Worm (Caenorhabditis elegans) whole organism, L1 larva: ENCODE data around the gene C45G9.5.
A peak's percentile ranks its signal among the peaks of the same experiment; 100 is the strongest.

ENCODE experiments used
- C04F5.9 ChIP-seq: sonication (generic microtip); optimal IDR thresholded peaks from 2 replicates; lab custom pipeline; 2016; ENCODE audit warnings: missing genetic modification characterization, missing compliant biosample characterization
- aha-1 ChIP-seq: fragments of 150-350 bp; optimal IDR thresholded peaks from 2 replicates; lab custom pipeline; 2014; ENCODE audit warnings: missing biosample characterization, missing genetic modification characterization
- alr-1 ChIP-seq: fragments of 200-800 bp; sonication (Bioruptor generic); optimal IDR thresholded peaks from 2 replicates; lab custom pipeline; 2018; ENCODE audit warnings: borderline replicate concordance, mild to moderate bottlenecking, missing genetic modification characterization, missing compliant biosample characterization
- aly-2 ChIP-seq: fragments of 150-350 bp; optimal IDR thresholded peaks from 2 replicates; lab custom pipeline; 2014; ENCODE audit warnings: missing biosample characterization, missing genetic modification characterization
- ama-1 ChIP-seq: fragments of 150-350 bp; optimal IDR thresholded peaks from 2 replicates; lab custom pipeline; 2014
- blmp-1 ChIP-seq: fragments of 150-350 bp; optimal IDR thresholded peaks from 2 replicates; lab custom pipeline; 2014; ENCODE audit warnings: missing biosample characterization, missing genetic modification characterization
- ceh-90 ChIP-seq: sonication (generic microtip); optimal IDR thresholded peaks from 2 replicates; lab custom pipeline; 2016; ENCODE audit warnings: missing genetic modification characterization, missing compliant biosample characterization
- ces-1 ChIP-seq: fragments of 150-350 bp; optimal IDR thresholded peaks from 2 replicates; lab custom pipeline; 2014; ENCODE audit warnings: missing biosample characterization, missing genetic modification reagents, missing genetic modification characterization
- dpl-1 ChIP-seq, 3 experiments: fragments of 150-350 bp in 2 of 3; sonication (generic microtip) in 1 of 3; optimal IDR thresholded peaks; 2 replicates each; lab custom pipeline; 2014 to 2017; ENCODE audit warnings: missing biosample characterization in 3 of 3, missing genetic modification characterization in 3 of 3, missing genetic modification reagents in 3 of 3
- efl-1 ChIP-seq, 4 experiments: fragments of 150-350 bp; optimal IDR thresholded peaks in 3 of 4; peaks in 1 of 4; 1 replicate in 1 of 4; 2 replicates in 3 of 4; lab custom pipeline; 2014; ENCODE audit warnings: missing biosample characterization in 2 of 4, missing genetic modification characterization in 2 of 4, missing genetic modification reagents in 2 of 4
- efl-3 ChIP-seq: fragments of 200-800 bp; sonication (Bioruptor generic); optimal IDR thresholded peaks from 2 replicates; lab custom pipeline; 2018; ENCODE audit warnings: mild to moderate bottlenecking, missing genetic modification characterization, missing compliant biosample characterization
- egl-27 ChIP-seq, 2 experiments: fragments of 150-350 bp in 1 of 2; sonication (generic microtip); optimal IDR thresholded peaks; 3 replicates each; lab custom pipeline; 2017 to 2018; ENCODE audit warnings: missing biosample characterization in 2 of 2, missing genetic modification characterization in 2 of 2, missing genetic modification reagents in 2 of 2
- ets-5 ChIP-seq: fragments of 200-800 bp; sonication (Bioruptor generic); IDR thresholded peaks from 2 replicates; pipeline ENCODE4 v1.3.6; 2022; ENCODE audit warnings: missing genetic modification characterization, missing compliant biosample characterization
- fkh-4 ChIP-seq: sonication (generic microtip); optimal IDR thresholded peaks from 2 replicates; lab custom pipeline; 2016; ENCODE audit warnings: missing compliant biosample characterization, missing genetic modification characterization, borderline replicate concordance
- fos-1 ChIP-seq: fragments of 150-350 bp; optimal IDR thresholded peaks from 2 replicates; lab custom pipeline; 2014; ENCODE audit warnings: missing biosample characterization, missing genetic modification characterization
- hlh-17 ChIP-seq: fragments of 200-800 bp; sonication (Bioruptor generic); optimal IDR thresholded peaks from 2 replicates; lab custom pipeline; 2018; ENCODE audit warnings: missing genetic modification characterization, mild to moderate bottlenecking, missing compliant biosample characterization, moderate library complexity, borderline replicate concordance
- hlh-4 ChIP-seq: sonication (generic microtip); optimal IDR thresholded peaks from 2 replicates; lab custom pipeline; 2016; ENCODE audit warnings: mild to moderate bottlenecking, missing genetic modification characterization, missing compliant biosample characterization
- irx-1 ChIP-seq: sonication (generic microtip); optimal IDR thresholded peaks from 2 replicates; lab custom pipeline; 2016; ENCODE audit warnings: missing genetic modification characterization, missing compliant biosample characterization
- jun-1 ChIP-seq: fragments of 150-350 bp; optimal IDR thresholded peaks from 2 replicates; lab custom pipeline; 2014; ENCODE audit warnings: missing biosample characterization, missing genetic modification reagents, missing genetic modification characterization
- lin-13 ChIP-seq: fragments of 150-350 bp; optimal IDR thresholded peaks from 2 replicates; lab custom pipeline; 2014; ENCODE audit warnings: missing biosample characterization, missing genetic modification reagents, missing genetic modification characterization
- lin-14 ChIP-seq: fragments of 200-800 bp; sonication (Bioruptor generic); optimal IDR thresholded peaks from 2 replicates; lab custom pipeline; 2018; ENCODE audit warnings: mild to moderate bottlenecking, missing genetic modification characterization, moderate library complexity, missing compliant biosample characterization
- lin-15B ChIP-seq: fragments of 150-350 bp; sonication (generic microtip); optimal IDR thresholded peaks from 3 replicates; lab custom pipeline; 2014; ENCODE audit warnings: missing biosample characterization, missing genetic modification characterization
- lin-35 ChIP-seq, 2 experiments: fragments of 150-350 bp; optimal IDR thresholded peaks; 2 replicates each; lab custom pipeline; 2014; ENCODE audit warnings: missing biosample characterization in 2 of 2, missing genetic modification characterization in 2 of 2, missing genetic modification reagents in 2 of 2
- lin-39 ChIP-seq: fragments of 150-350 bp; optimal IDR thresholded peaks from 2 replicates; lab custom pipeline; 2014; ENCODE audit warnings: missing biosample characterization, missing genetic modification reagents, missing genetic modification characterization
- mef-2 ChIP-seq: fragments of 150-350 bp; optimal IDR thresholded peaks from 2 replicates; lab custom pipeline; 2014; ENCODE audit warnings: missing biosample characterization, missing genetic modification characterization
- nhr-19 ChIP-seq: fragments of 200-800 bp; sonication (Bioruptor generic); conservative IDR thresholded peaks from 2 replicates; pipeline ENCODE4 v1.3.6; 2022; ENCODE audit warnings: missing genetic modification characterization, missing compliant biosample characterization
- nhr-20 ChIP-seq: sonication (generic microtip); optimal IDR thresholded peaks from 2 replicates; lab custom pipeline; 2016; ENCODE audit warnings: mild to moderate bottlenecking, missing genetic modification characterization, missing compliant biosample characterization
- nhr-237 ChIP-seq: fragments of 150-350 bp; optimal IDR thresholded peaks from 2 replicates; lab custom pipeline; 2014; ENCODE audit warnings: missing biosample characterization, missing genetic modification characterization
- nhr-47 ChIP-seq: sonication (generic microtip); optimal IDR thresholded peaks from 2 replicates; lab custom pipeline; 2016; ENCODE audit warnings: mild to moderate bottlenecking, missing genetic modification characterization, moderate library complexity, missing compliant biosample characterization
- nhr-71 ChIP-seq: sonication (generic microtip); optimal IDR thresholded peaks from 2 replicates; lab custom pipeline; 2016; ENCODE audit warnings: mild to moderate bottlenecking, missing genetic modification characterization, moderate library complexity, missing compliant biosample characterization
- nhr-76 ChIP-seq: sonication (generic microtip); optimal IDR thresholded peaks from 2 replicates; lab custom pipeline; 2017; ENCODE audit warnings: missing biosample characterization, missing genetic modification characterization
- nhr-77 ChIP-seq: fragments of 150-350 bp; optimal IDR thresholded peaks from 2 replicates; lab custom pipeline; 2014; ENCODE audit warnings: missing biosample characterization, missing genetic modification characterization
- nhr-85 ChIP-seq: sonication (generic microtip); peaks from one replicate; lab custom pipeline; 2016; ENCODE audit warnings: missing genetic modification characterization, inconsistent platforms, missing compliant biosample characterization
- pag-3 ChIP-seq: sonication (generic microtip); optimal IDR thresholded peaks from 2 replicates; lab custom pipeline; 2017; ENCODE audit warnings: missing genetic modification characterization, mild to moderate bottlenecking, missing compliant biosample characterization, antibody characterized with exemption, borderline replicate concordance; ENCODE audit not compliant: insufficient read depth
- pqm-1 ChIP-seq: sonication (generic microtip); optimal IDR thresholded peaks from 3 replicates; lab custom pipeline; 2017; ENCODE audit warnings: missing biosample characterization, missing genetic modification characterization
- rnt-1 ChIP-seq: sonication (generic microtip); optimal IDR thresholded peaks from 2 replicates; lab custom pipeline; 2016; ENCODE audit warnings: mild to moderate bottlenecking, missing genetic modification characterization, moderate library complexity, missing compliant biosample characterization
- snpc-4 ChIP-seq: fragments of 150-350 bp; optimal IDR thresholded peaks from 2 replicates; lab custom pipeline; 2014; ENCODE audit warnings: missing biosample characterization, missing genetic modification characterization
- swsn-7 ChIP-seq: sonication (generic microtip); optimal IDR thresholded peaks from 2 replicates; lab custom pipeline; 2016; ENCODE audit warnings: missing genetic modification characterization, missing compliant biosample characterization
- tbx-2 ChIP-seq: sonication (generic microtip); optimal IDR thresholded peaks from 2 replicates; lab custom pipeline; 2016; ENCODE audit warnings: missing genetic modification characterization, missing compliant biosample characterization
- tlp-1 ChIP-seq: fragments of 150-350 bp; optimal IDR thresholded peaks from 2 replicates; lab custom pipeline; 2014; ENCODE audit warnings: missing biosample characterization, missing genetic modification characterization
- unc-62 ChIP-seq: fragments of 150-350 bp; optimal IDR thresholded peaks from 2 replicates; lab custom pipeline; 2014; ENCODE audit warnings: missing biosample characterization, missing genetic modification reagents, missing genetic modification characterization
- unc-98 ChIP-seq: fragments of 200-800 bp; sonication (Bioruptor generic); IDR thresholded peaks from 2 replicates; pipeline ENCODE4 v1.3.6; 2022; ENCODE audit warnings: missing genetic modification characterization, missing compliant biosample characterization
- xbp-1 ChIP-seq: sonication (generic microtip); optimal IDR thresholded peaks from 2 replicates; lab custom pipeline; 2016; ENCODE audit warnings: missing genetic modification characterization, missing compliant biosample characterization
- zag-1 ChIP-seq: fragments of 150-350 bp; optimal IDR thresholded peaks from 2 replicates; lab custom pipeline; 2014; ENCODE audit warnings: missing biosample characterization, missing genetic modification characterization
- ztf-11 ChIP-seq, 2 experiments: sonication (generic microtip); optimal IDR thresholded peaks; 2 replicates each; lab custom pipeline; 2016 to 2017; ENCODE audit warnings: missing genetic modification characterization in 2 of 2, missing biosample characterization in 1 of 2, missing compliant biosample characterization in 1 of 2

C45G9.5 gene

DNA sequence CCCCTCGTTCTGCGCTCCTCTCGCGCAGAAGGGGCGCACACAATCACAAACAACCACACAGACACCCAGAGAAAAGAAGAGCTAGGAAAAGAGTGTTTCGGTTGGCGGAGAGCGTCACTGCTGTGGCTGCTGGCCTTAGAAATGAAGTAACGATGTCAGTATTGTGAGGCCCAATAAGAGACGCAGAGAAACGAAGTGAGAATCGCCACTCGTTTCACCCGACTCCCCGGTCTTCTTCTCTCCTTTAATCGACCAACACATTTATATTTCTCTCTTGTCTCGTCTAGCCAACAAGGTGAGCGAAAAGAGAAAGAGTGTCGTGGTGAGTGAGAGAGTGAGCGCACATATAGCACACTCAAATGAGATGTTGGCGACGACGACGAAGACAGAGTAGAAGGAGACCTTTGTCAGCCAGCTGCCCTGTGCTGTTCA lies 34.0 kb upstream of the C45G9.5 start (continued):
- peak; percentile 88 for TF ChIP-seq fos-1 (tag; lab: Kevin White, UChicago)
- TF ChIP-seq hlh-17 (GFP tag; lab: Kevin White, UChicago) = no peak
- TF ChIP-seq unc-62 (GFP tag; lab: Kevin White, UChicago) = no peak
- no peak for TF ChIP-seq ceh-90 (tag; lab: Kevin White, UChicago)
- no peak for TF ChIP-seq tlp-1 (tag; lab: Kevin White, UChicago)

DNA sequence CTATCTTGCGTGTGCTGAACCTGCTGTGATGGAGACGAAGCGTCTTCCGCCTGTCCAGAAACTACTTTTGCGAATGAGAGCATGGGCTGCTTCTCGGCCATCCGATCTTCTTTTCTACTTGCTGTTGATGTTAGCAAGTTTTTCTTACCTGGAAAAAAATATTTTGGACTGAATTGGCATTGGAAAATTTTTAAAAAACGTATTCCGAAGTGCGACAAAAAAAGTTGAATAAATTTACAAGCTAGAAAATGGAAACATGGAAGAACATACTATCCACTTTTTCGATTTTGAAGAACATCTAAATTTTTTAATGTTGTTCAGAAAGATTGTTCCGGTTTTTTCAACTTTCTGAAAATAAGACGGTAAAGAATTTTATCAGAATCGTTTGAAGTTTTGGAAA lies 30.4 kb upstream of the C45G9.5 start, which contains the start of gene larp-1:
Gene larp-1 (minus strand): TSS at position 101 of the 400 bp plus-strand sequence.
- TF ChIP-seq unc-98 (GFP tag; lab: Robert Waterston, UW) = no peak
- no peak for TF ChIP-seq nhr-77 (tag; lab: Kevin White, UChicago)
- no peak for TF ChIP-seq nhr-76 (tag; lab: Kevin White, UChicago)
- no peak for TF ChIP-seq zag-1 (tag; lab: Kevin White, UChicago)
- no peak for TF ChIP-seq lin-35 (GFP tag; optimal IDR thresholded peaks at IDR 0.05; lab: Kevin White, UChicago)
- no peak for TF ChIP-seq lin-39 (tag; lab: Kevin White, UChicago)
- TF ChIP-seq hlh-17 (GFP tag; lab: Kevin White, UChicago) = no peak
- TF ChIP-seq tbx-2 (tag; lab: Kevin White, UChicago) = no peak
- no peak for TF ChIP-seq fkh-4 (tag; lab: Kevin White, UChicago)
- no peak for TF ChIP-seq rnt-1
- no peak for TF ChIP-seq snpc-4
- TF ChIP-seq ces-1 (GFP tag; lab: Kevin White, UChicago) = no peak
- TF ChIP-seq nhr-237 (tag; lab: Kevin White, UChicago) = no peak
- no peak for TF ChIP-seq ztf-11 (tag; optimal IDR thresholded peaks at IDR 0.05; lab: Kevin White, UChicago)
- TF ChIP-seq, all 84 proteins: peak for 0

ce11 chrIII:5018116-5018689 lies 29.7 kb upstream of the C45G9.5 start, which contains the start of gene wip-1:
Gene wip-1, plus strand, starts transcription at chrIII:5018639.
- TF ChIP-seq ztf-11 (tag; optimal IDR thresholded peaks at IDR 0.05; lab: Kevin White, UChicago) (peak in 1 of 2 experiments; percentile 95), nhr-20 (tag; lab: Kevin White, UChicago) (peak; percentile 99), nhr-85 (tag; lab: Kevin White, UChicago) (peak; percentile 99), lin-35 (GFP tag; optimal IDR thresholded peaks at IDR 0.05; lab: Kevin White, UChicago) (peak; percentile 95 to 96), aly-2 (tag; lab: Kevin White, UChicago) (peak; percentile 88), egl-27 (tag; optimal IDR thresholded peaks at IDR 0.05; lab: Kevin White, UChicago) (peak; percentile 12 to 18), dpl-1 (GFP tag; optimal IDR thresholded peaks at IDR 0.05; lab: Kevin White, UChicago) (peak; percentile 91 to 94 (median 92)), efl-3 (GFP tag; lab: Kevin White, UChicago) (peak; percentile 84), aha-1 (tag; lab: Kevin White, UChicago) (peak; percentile 96), swsn-7 (peak; percentile 99), ama-1 (lab: Kevin White, UChicago) (peak; percentile 73), jun-1 (peak; percentile 97), xbp-1 (peak; percentile 98), unc-98 (GFP tag; lab: Robert Waterston, UW) (peak; percentile 19; the same call in 1 of the 2 replicates), fkh-4 (tag; lab: Kevin White, UChicago) (peak; percentile 62), nhr-47 (tag; lab: Kevin White, UChicago) (peak; percentile 99), nhr-76 (tag; lab: Kevin White, UChicago) (peak; percentile 61), ceh-90 (tag; lab: Kevin White, UChicago) (peak; percentile 56), hlh-4 (tag; lab: Kevin White, UChicago) (no peak), pqm-1 (tag; lab: Kevin White, UChicago) (peak; percentile 37), pag-3 (peak; percentile 44), lin-14 (peak; percentile 99), nhr-19 (GFP tag; lab: Robert Waterston, UW) (peak; percentile 98), alr-1 (tag; lab: Kevin White, UChicago) (no peak), nhr-77 (tag; lab: Kevin White, UChicago) (peak; percentile 97), rnt-1 (peak; percentile 98), ets-5 (GFP tag; lab: Robert Waterston, UW) (no peak), efl-1 (optimal IDR thresholded peaks at IDR 0.05; lab: Kevin White, UChicago) (peak; percentile 94 to 95), efl-1 (GFP tag; optimal IDR thresholded peaks at IDR 0.05 in 1 of 2; lab: Kevin White, UChicago) (peak; percentile 86 to 99), lin-13 (GFP tag; lab: Kevin White, UChicago) (peak; percentile 98), C04F5.9 (tag; lab: Kevin White, UChicago) (peak; percentile 95), lin-39 (tag; lab: Kevin White, UChicago) (peak; percentile 86), lin-15B (tag; lab: Kevin White, UChicago) (peak; percentile 84), blmp-1 (tag; lab: Kevin White, UChicago) (peak; percentile 90), nhr-71 (tag; lab: Kevin White, UChicago) (peak; percentile 99), irx-1 (tag; lab: Kevin White, UChicago) (peak; percentile 96), mef-2 (tag; lab: Kevin White, UChicago) (peak; percentile 92)
